Worm (Caenorhabditis elegans): ENCODE measurements around the gene ZK666.4.

DNA sequence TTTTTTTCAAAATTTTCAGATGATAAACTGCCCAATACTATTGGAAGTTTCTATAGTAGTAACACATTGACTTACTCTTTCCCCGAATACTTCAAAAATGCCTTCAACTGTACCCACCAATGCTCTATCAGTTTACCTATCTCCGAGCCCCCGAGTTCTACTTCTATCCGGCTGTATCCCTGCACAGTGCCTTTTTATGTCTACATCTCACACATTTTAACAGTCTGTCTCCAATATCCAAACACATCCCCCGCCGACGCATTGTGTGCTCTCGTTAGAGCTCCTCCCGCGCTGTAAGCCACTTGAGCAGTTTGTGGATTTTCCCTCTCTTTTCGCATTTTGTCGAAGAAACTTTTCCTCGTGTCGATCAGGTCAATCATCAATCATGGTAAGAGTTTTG, 10.5 kb upstream of the ZK666.4 start, which contains the start of gene tnc-2:
- TF ChIP-seq pha-4 (tag; optimal IDR thresholded peaks at IDR 0.05) (no peak), hlh-15 (tag; optimal IDR thresholded peaks at IDR 0.05) (no peak), elt-2 (tag; optimal IDR thresholded peaks at IDR 0.05) (no peak), nhr-11 (tag; optimal IDR thresholded peaks at IDR 0.05) (no peak), ama-1 (optimal IDR thresholded peaks at IDR 0.05) (no peak), pqm-1 (tag; optimal IDR thresholded peaks at IDR 0.05) (no peak), ahr-1 (tag; optimal IDR thresholded peaks at IDR 0.05) (no peak), fkh-10 (GFP tag; optimal IDR thresholded peaks at IDR 0.05) (no peak), dmd-4 (tag; optimal IDR thresholded peaks at IDR 0.05; ENCODE audit: borderline replicate concordance) (no peak), ztf-16 (tag; optimal IDR thresholded peaks at IDR 0.05) (no peak), lim-6 (tag; optimal IDR thresholded peaks at IDR 0.05) (no peak)
